Worm (Caenorhabditis elegans): ENCODE data around the gene F23H11.7.
A peak's percentile ranks its signal among the peaks of the same experiment; 100 is the strongest.

DNA sequence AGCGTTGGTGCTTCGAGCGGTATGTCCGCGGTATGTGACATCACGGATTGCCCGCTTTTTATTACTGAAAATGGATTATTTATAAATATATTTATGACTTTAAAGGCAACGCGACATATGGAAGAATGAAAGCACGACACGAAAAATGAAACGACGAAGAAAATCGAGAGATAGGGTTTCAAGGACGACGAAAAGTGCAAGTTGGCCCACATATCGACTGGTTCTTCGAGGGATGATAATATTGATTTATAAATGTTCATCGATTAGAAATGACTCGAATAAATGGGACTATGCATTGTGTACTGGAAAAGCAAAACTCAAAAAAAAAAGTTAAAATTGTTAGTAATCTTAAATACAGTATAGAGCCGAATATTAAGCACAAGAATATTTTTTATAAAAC is 32.5 kb downstream of the F23H11.7 start, which contains the start of gene zer-1:
- TF ChIP-seq lin-39 (tag; optimal IDR thresholded peaks at IDR 0.05) (no peak), zag-1 (tag; optimal IDR thresholded peaks at IDR 0.05) (no peak), skn-1 (tag; optimal IDR thresholded peaks at IDR 0.05) (no peak), sox-4 (tag; optimal IDR thresholded peaks at IDR 0.05) (no peak), elt-3 (tag; optimal IDR thresholded peaks at IDR 0.05) (peak in 1 of 6 experiments; percentile 5), fkh-8 (tag; optimal IDR thresholded peaks at IDR 0.05) (no peak), nhr-12 (tag; optimal IDR thresholded peaks at IDR 0.05) (no peak), ztf-11 (tag; optimal IDR thresholded peaks at IDR 0.05) (no peak), nhr-76 (tag; optimal IDR thresholded peaks at IDR 0.05) (no peak), nhr-237 (tag; optimal IDR thresholded peaks at IDR 0.05) (no peak), mdl-1 (tag; optimal IDR thresholded peaks at IDR 0.05) (no peak), mep-1 (tag; optimal IDR thresholded peaks at IDR 0.05) (no peak)
